Worm (Caenorhabditis elegans): ENCODE results near the gene cyn-17.

ce11 chrV:5768292-5768695 lies 31.2 kb upstream of the cyn-17 start:
- TF ChIP-seq ZK337.2 (GFP tag; IDR thresholded peaks at IDR 0.05), result no peak
- no peak for TF ChIP-seq ama-1 (optimal IDR thresholded peaks at IDR 0.05)
- TF ChIP-seq vab-7 (GFP tag; IDR thresholded peaks at IDR 0.05), result no peak
- no peak for TF ChIP-seq unc-39 (tag; optimal IDR thresholded peaks at IDR 0.05)
- TF ChIP-seq nhr-77 (tag; optimal IDR thresholded peaks at IDR 0.05), result peak; percentile 9
- TF ChIP-seq lsy-2 (tag; optimal IDR thresholded peaks at IDR 0.05), result peak in 1 of 2 experiments; percentile 54

Data from whole organism, L4 larva.